Worm (Caenorhabditis elegans): ENCODE results near the gene str-63.
"Not testable (repeated sequence)": the region's sequence is repeated elsewhere in the genome, so short reads cannot be mapped to it uniquely, and the experiment has no call there.

Gene str-63

ce11 chrV:3391005-3391404 lies 39.6 kb downstream of the str-63 start:
- no peak for TF ChIP-seq sox-4 (tag; optimal IDR thresholded peaks at IDR 0.05)
- no peak for TF ChIP-seq madf-2 (tag; optimal IDR thresholded peaks at IDR 0.05)
- TF ChIP-seq nfya-1 (tag; optimal IDR thresholded peaks at IDR 0.05) = no peak
- TF ChIP-seq pha-2 (tag; optimal IDR thresholded peaks at IDR 0.05) = no peak
- no peak for TF ChIP-seq ceh-14 (tag; optimal IDR thresholded peaks at IDR 0.05)
- TF ChIP-seq unc-3 (GFP tag; conservative IDR thresholded peaks at IDR 0.05) = no peak
- no peak for TF ChIP-seq unc-3 (tag; optimal IDR thresholded peaks at IDR 0.05)
- no peak for TF ChIP-seq elt-2 (tag; optimal IDR thresholded peaks at IDR 0.05)
- TF ChIP-seq unc-42 (tag; optimal IDR thresholded peaks at IDR 0.05) = no peak
- no peak for TF ChIP-seq unc-86 (tag; optimal IDR thresholded peaks at IDR 0.05)
- no peak for TF ChIP-seq ahr-1 (tag; optimal IDR thresholded peaks at IDR 0.05)
- no peak for TF ChIP-seq ceh-22 (tag; optimal IDR thresholded peaks at IDR 0.05)

ce11 chrV:3394065-3394464 lies 42.7 kb downstream of the str-63 start:
- no peak for TF ChIP-seq T23F11.4 (GFP tag; optimal IDR thresholded peaks at IDR 0.05)
- TF ChIP-seq syd-9 (tag; optimal IDR thresholded peaks at IDR 0.05) = no peak
- no peak for TF ChIP-seq K09A11.1 (tag; optimal IDR thresholded peaks at IDR 0.05; ENCODE audit: insufficient read depth)
- TF ChIP-seq tbx-7 (tag; optimal IDR thresholded peaks at IDR 0.05) = no peak
- no peak for TF ChIP-seq C08G9.2 (tag; optimal IDR thresholded peaks at IDR 0.05)
- TF ChIP-seq pax-1 (tag; optimal IDR thresholded peaks at IDR 0.05) = no peak
- no peak for TF ChIP-seq pha-2 (tag; optimal IDR thresholded peaks at IDR 0.05)
- TF ChIP-seq ceh-18 (tag; optimal IDR thresholded peaks at IDR 0.05) = no peak
- TF ChIP-seq ama-1 (optimal IDR thresholded peaks at IDR 0.05) = no peak
- TF ChIP-seq mec-3 (tag; optimal IDR thresholded peaks at IDR 0.05; ENCODE audit: borderline replicate concordance) = no peak
- no peak for TF ChIP-seq sox-2 (GFP tag; IDR thresholded peaks at IDR 0.05)
- TF ChIP-seq Y22D7AL.16 (tag; optimal IDR thresholded peaks at IDR 0.05) = no peak
- no peak for TF ChIP-seq ceh-22 (tag; optimal IDR thresholded peaks at IDR 0.05)
- no peak for TF ChIP-seq ets-4 (tag; optimal IDR thresholded peaks at IDR 0.05)
- no peak for TF ChIP-seq ceh-6 (GFP tag; optimal IDR thresholded peaks at IDR 0.05)
- no peak for TF ChIP-seq ceh-14 (tag; optimal IDR thresholded peaks at IDR 0.05)
- TF ChIP-seq unc-86 (tag; optimal IDR thresholded peaks at IDR 0.05) = no peak
- TF ChIP-seq fax-1 (tag; optimal IDR thresholded peaks at IDR 0.05) = no peak

ce11 chrV:3394694-3395240 lies 43.4 kb downstream of the str-63 start, which contains the start of gene T20D4.15:
Gene T20D4.15, minus strand, starts transcription at chrV:3394744.
- TF ChIP-seq hlh-8 (tag; optimal IDR thresholded peaks at IDR 0.05) (no peak), ztf-16 (tag; optimal IDR thresholded peaks at IDR 0.05) (no peak), K09A11.1 (tag; optimal IDR thresholded peaks at IDR 0.05; ENCODE audit: insufficient read depth) (no peak), ceh-19 (GFP tag; optimal IDR thresholded peaks at IDR 0.05) (no peak), ceh-2 (tag; optimal IDR thresholded peaks at IDR 0.05) (no peak), che-1 (tag; optimal IDR thresholded peaks at IDR 0.05) (no peak), ceh-30 (tag; optimal IDR thresholded peaks at IDR 0.05) (no peak), tbx-2 (tag; optimal IDR thresholded peaks at IDR 0.05) (no peak), rnt-1 (tag; optimal IDR thresholded peaks at IDR 0.05) (no peak), npax-4 (tag; optimal IDR thresholded peaks at IDR 0.05) (no peak), fax-1 (tag; optimal IDR thresholded peaks at IDR 0.05) (no peak)

ce11 chrV:3396765-3397164 lies 45.4 kb downstream of the str-63 start, which contains the start of gene T20D4.12:
Gene T20D4.12, plus strand, starts transcription at chrV:3397065.
- not testable (repeated sequence) for TF ChIP-seq ceh-22, ceh-2, elt-4 (tag; optimal IDR thresholded peaks at IDR 0.05)

- TF ChIP-seq lin-11 (tag; optimal IDR thresholded peaks at IDR 0.05) (no peak), ceh-34 (tag; optimal IDR thresholded peaks at IDR 0.05) (no peak), ttx-3 (tag; optimal IDR thresholded peaks at IDR 0.05) (no peak)
Measured at ce11 chrV:3398314-3398713, 46.9 kb downstream of the str-63 start, which contains the start of gene T20D4.11. Gene T20D4.11, plus strand, starts transcription at chrV:3398690.

All from whole organism, late embryonic.